Worm (Caenorhabditis elegans) whole organism, L2 larva: ENCODE measurements around the gene flr-4.

ENCODE experiments used
- aly-2 ChIP-seq: fragments of 150-350 bp; optimal IDR thresholded peaks from 2 replicates; lab custom pipeline; 2014; ENCODE audit warnings: missing biosample characterization, missing genetic modification characterization
- ama-1 ChIP-seq: fragments of 150-350 bp; optimal IDR thresholded peaks from 2 replicates; lab custom pipeline; 2018; ENCODE audit warnings: inconsistent platforms
- dmd-4 ChIP-seq: sonication (generic microtip); optimal IDR thresholded peaks from 2 replicates; lab custom pipeline; 2017; ENCODE audit warnings: missing biosample characterization, missing genetic modification characterization
- elt-1 ChIP-seq: fragments of 150-350 bp; optimal IDR thresholded peaks from 2 replicates; lab custom pipeline; 2014; ENCODE audit warnings: missing biosample characterization, missing genetic modification characterization
- lin-13 ChIP-seq: fragments of 150-350 bp; optimal IDR thresholded peaks from 2 replicates; lab custom pipeline; 2014; ENCODE audit warnings: missing biosample characterization, missing genetic modification reagents, missing genetic modification characterization
- lin-39 ChIP-seq: fragments of 150-350 bp; optimal IDR thresholded peaks from 2 replicates; lab custom pipeline; 2014; ENCODE audit warnings: missing biosample characterization, missing genetic modification reagents, missing genetic modification characterization
- nhr-11 ChIP-seq: fragments of 150-350 bp; optimal IDR thresholded peaks from 2 replicates; lab custom pipeline; 2014; ENCODE audit warnings: missing biosample characterization, missing genetic modification characterization
- nhr-21 ChIP-seq: fragments of 150-350 bp; optimal IDR thresholded peaks from 2 replicates; lab custom pipeline; 2014; ENCODE audit warnings: missing biosample characterization, missing genetic modification characterization
- nhr-25 ChIP-seq: fragments of 150-350 bp; sonication (generic microtip); optimal IDR thresholded peaks from 3 replicates; lab custom pipeline; 2014; ENCODE audit warnings: missing biosample characterization, missing genetic modification characterization
- nhr-6 ChIP-seq: fragments of 150-350 bp; optimal IDR thresholded peaks from 2 replicates; lab custom pipeline; 2014; ENCODE audit warnings: missing biosample characterization, missing genetic modification characterization
- skn-1 ChIP-seq: sonication (generic microtip); optimal IDR thresholded peaks from 2 replicates; lab custom pipeline; 2017; ENCODE audit warnings: missing biosample characterization, missing genetic modification characterization
- sma-3 ChIP-seq: sonication (generic microtip); optimal IDR thresholded peaks from 2 replicates; lab custom pipeline; 2016; ENCODE audit warnings: missing genetic modification reagents, missing genetic modification characterization, missing compliant biosample characterization
- zag-1 ChIP-seq: fragments of 150-350 bp; optimal IDR thresholded peaks from 2 replicates; lab custom pipeline; 2014; ENCODE audit warnings: missing biosample characterization, missing genetic modification characterization

- no peak for TF ChIP-seq nhr-6 (tag; lab: Kevin White, UChicago)
- TF ChIP-seq zag-1 (tag; lab: Kevin White, UChicago) = no peak
- no peak for TF ChIP-seq dmd-4 (tag; lab: Kevin White, UChicago)
- no peak for TF ChIP-seq lin-13 (GFP tag; lab: Kevin White, UChicago)
- TF ChIP-seq nhr-25 = no peak
- TF ChIP-seq elt-1 (tag; lab: Kevin White, UChicago) = no peak
- no peak for TF ChIP-seq lin-39
- no peak for TF ChIP-seq nhr-21 (tag; lab: Kevin White, UChicago)
- no peak for TF ChIP-seq skn-1 (tag; lab: Kevin White, UChicago)
- no peak for TF ChIP-seq ama-1 (lab: Kevin White, UChicago)
- TF ChIP-seq nhr-11 (tag; lab: Kevin White, UChicago) = no peak
- no peak for TF ChIP-seq aly-2
- no peak for TF ChIP-seq sma-3
Measured at ce11 chrX:15133180-15133579, 44.0 kb downstream of the flr-4 start.
